Worm (Caenorhabditis elegans) whole organism, midembryonic: ENCODE data around the gene M05D6.5.

Source experiments
- cog-1 ChIP-seq: sonication (generic microtip); optimal IDR thresholded peaks from 2 replicates; lab custom pipeline; 2016; ENCODE audit warnings: missing genetic modification characterization, missing compliant biosample characterization
- flt-1 ChIP-seq: fragments of 200-800 bp; sonication (Bioruptor generic); IDR thresholded peaks from 2 replicates; pipeline ENCODE4 v1.3.6; 2022; ENCODE audit warnings: missing genetic modification characterization, missing compliant biosample characterization
- ref-1 ChIP-seq: fragments of 200-800 bp; sonication (Bioruptor generic); conservative IDR thresholded peaks from 2 replicates; pipeline ENCODE4 v1.3.6; 2022; ENCODE audit warnings: missing genetic modification reagents, missing genetic modification characterization, missing compliant biosample characterization
- tab-1 ChIP-seq: fragments of 200-800 bp; sonication (Bioruptor generic); IDR thresholded peaks from 2 replicates; pipeline ENCODE4 v1.3.6; 2022; ENCODE audit warnings: missing genetic modification characterization, missing compliant biosample characterization

DNA sequence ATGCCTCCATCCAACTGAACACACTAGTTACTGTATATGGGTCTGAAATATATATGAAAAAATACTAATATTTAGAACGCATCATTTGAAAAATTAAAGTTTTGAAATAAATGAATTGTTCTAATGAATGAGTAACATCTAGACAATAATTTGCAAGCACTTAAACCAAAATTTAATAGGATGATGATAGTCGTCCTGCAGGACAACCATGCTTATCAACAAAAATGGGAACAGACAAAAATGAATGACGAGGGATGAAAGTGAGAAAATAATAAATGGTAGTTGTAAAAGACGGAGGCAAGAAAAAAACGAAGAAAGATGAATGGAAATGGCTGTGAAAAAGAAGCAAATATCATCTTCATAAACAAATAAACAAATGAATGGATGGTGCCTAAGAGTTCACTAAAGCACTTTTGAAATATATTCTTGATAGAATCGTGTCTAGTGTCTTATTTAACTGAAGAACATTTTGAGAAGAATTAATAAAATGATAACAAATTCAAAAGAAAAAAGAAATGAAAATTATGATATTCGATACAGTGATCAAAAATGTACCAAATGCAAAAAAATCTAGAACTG, 49.3 kb upstream of the M05D6.5 start, which contains the start of gene gldi-7:
- TF ChIP-seq cog-1 (tag; lab: Kevin White, UChicago) = no peak
- no peak for TF ChIP-seq flt-1 (GFP tag; lab: Robert Waterston, UW)
- no peak for TF ChIP-seq tab-1
- no peak for TF ChIP-seq ref-1 (GFP tag; lab: Robert Waterston, UW)
